Fruit fly (Drosophila melanogaster): ENCODE data around the gene CG17068.
"Not testable (repeated sequence)": the region's sequence is repeated elsewhere in the genome, so short reads cannot be mapped to it uniquely, and the experiment has no call there.

The CG17068 gene

dm6 chrX:20238736-20239607 lies 11.9 kb downstream of the CG17068 start:
- TF ChIP-seq h (optimal IDR thresholded peaks at IDR 0.05) (no peak), psq (optimal IDR thresholded peaks at IDR 0.05) (no peak)

dm6 chrX:20237914-20238313 lies 13.0 kb downstream of the CG17068 start:
- TF ChIP-seq insv (optimal IDR thresholded peaks at IDR 0.05) (no peak), h (optimal IDR thresholded peaks at IDR 0.05) (no peak), Sin3A (optimal IDR thresholded peaks at IDR 0.05) (no peak), ttk (optimal IDR thresholded peaks at IDR 0.05) (no peak), psq (optimal IDR thresholded peaks at IDR 0.05) (no peak), Myc (optimal IDR thresholded peaks at IDR 0.05) (no peak)

dm6 chrX:20235794-20236513 lies 14.9 kb downstream of the CG17068 start, which contains the start of gene sw:
Gene sw (minus strand): TSS chrX:20236382.
- TF ChIP-seq Sin3A (optimal IDR thresholded peaks at IDR 0.05) (no peak), Myc (optimal IDR thresholded peaks at IDR 0.05) (no peak), insv (optimal IDR thresholded peaks at IDR 0.05) (no peak), h (optimal IDR thresholded peaks at IDR 0.05) (no peak), psq (optimal IDR thresholded peaks at IDR 0.05) (no peak), ttk (optimal IDR thresholded peaks at IDR 0.05) (no peak)

- no peak for TF ChIP-seq h (optimal IDR thresholded peaks at IDR 0.05)
- no peak for TF ChIP-seq insv (optimal IDR thresholded peaks at IDR 0.05)
- TF ChIP-seq Myc (optimal IDR thresholded peaks at IDR 0.05), result no peak
- no peak for TF ChIP-seq psq (optimal IDR thresholded peaks at IDR 0.05)
- no peak for TF ChIP-seq Sin3A (optimal IDR thresholded peaks at IDR 0.05)
- no peak for TF ChIP-seq ttk (optimal IDR thresholded peaks at IDR 0.05)
Measured at dm6 chrX:20231658-20232057, 19.2 kb downstream of the CG17068 start.

dm6 chrX:20224920-20225319 lies 26.0 kb downstream of the CG17068 start, which contains the start of gene Sdic4:
Gene Sdic4 (minus strand): TSS chrX:20225020.
- not testable (repeated sequence) for TF ChIP-seq insv, ttk, Myc (optimal IDR thresholded peaks at IDR 0.05)

- not testable (repeated sequence) for TF ChIP-seq h, ttk, Myc (optimal IDR thresholded peaks at IDR 0.05)
Measured at dm6 chrX:20217159-20217558, 33.7 kb downstream of the CG17068 start, which contains the start of gene SdicC. Gene SdicC (minus strand): TSS chrX:20217259.

- TF ChIP-seq psq, ttk, Sin3A (optimal IDR thresholded peaks at IDR 0.05): not testable (repeated sequence)
Measured at dm6 chrX:20209503-20209902, 41.4 kb downstream of the CG17068 start, which contains the start of gene SdicB. Gene SdicB (minus strand): TSS chrX:20209603.

- not testable (repeated sequence) for TF ChIP-seq ttk, psq, insv (optimal IDR thresholded peaks at IDR 0.05)
Measured at dm6 chrX:20201833-20202232, 49.1 kb downstream of the CG17068 start, which contains the start of gene SdicA. Gene SdicA (minus strand): TSS chrX:20201933.
